Worm (Caenorhabditis elegans): ENCODE data around the gene vps-8.

- TF ChIP-seq cog-1 (tag; optimal IDR thresholded peaks at IDR 0.05) (no peak), klf-2 (GFP tag; conservative IDR thresholded peaks at IDR 0.05) (no peak), ztf-29 (GFP tag; IDR thresholded peaks at IDR 0.05) (no peak), med-1 (GFP tag; optimal IDR thresholded peaks at IDR 0.05; ENCODE audit: insufficient read depth) (no peak)
These were observed 16.5 kb downstream of the vps-8 start, which contains the start of gene Y39C12A.9 for ce11 chrIV:12259161-12259870.
